6 worm cellular contexts compared by ENCODE assay signal in genomic region chrX:12913398-12914071, ce11.
TF ChIP-seq lines count a peak whose summit lies in the region.

No protein-coding gene starts in this region.

TF ChIP-seq in whole organism, L1 larva, 84 proteins besides CTCF, POLR2A, EP300 and RAD21:
- TF ChIP-seq nhr-19 (GFP tag; conservative IDR thresholded peaks at IDR 0.05; lab: Robert Waterston, UW), result peak; percentile 26
- no peak for TF ChIP-seq vab-15 (tag; optimal IDR thresholded peaks at IDR 0.05; lab: Kevin White, UChicago)
- peak; percentile 57 for TF ChIP-seq nhr-85 (tag; lab: Kevin White, UChicago)
- TF ChIP-seq efl-1 (optimal IDR thresholded peaks at IDR 0.05; lab: Kevin White, UChicago), result no peak
- TF ChIP-seq efl-1 (GFP tag; optimal IDR thresholded peaks at IDR 0.05 in 1 of 2; lab: Kevin White, UChicago), result peak in 1 of 2 experiments; percentile 53
- TF ChIP-seq ceh-88 (GFP tag; IDR thresholded peaks at IDR 0.05; lab: Robert Waterston, UW), result no peak
- no peak for TF ChIP-seq sptf-1 (tag; optimal IDR thresholded peaks at IDR 0.05; lab: Kevin White, UChicago)
- no peak for TF ChIP-seq C04F5.9 (tag; optimal IDR thresholded peaks at IDR 0.05; lab: Kevin White, UChicago)
- TF ChIP-seq dsc-1 (tag; optimal IDR thresholded peaks at IDR 0.05; lab: Kevin White, UChicago), result no peak
- TF ChIP-seq egl-13 (tag; optimal IDR thresholded peaks at IDR 0.05; lab: Kevin White, UChicago), result no peak

TF ChIP-seq in whole organism, L2 larva, 48 proteins besides CTCF, POLR2A, EP300 and RAD21:
- TF ChIP-seq nhr-21 (tag; optimal IDR thresholded peaks at IDR 0.05; lab: Kevin White, UChicago), result peak; percentile 35
- TF ChIP-seq nhr-129 (tag; optimal IDR thresholded peaks at IDR 0.05; lab: Kevin White, UChicago), result peak; percentile 6
- peak; percentile 80 for TF ChIP-seq sma-9 (GFP tag; optimal IDR thresholded peaks at IDR 0.05; lab: Kevin White, UChicago)
- TF ChIP-seq sma-9 (tag; optimal IDR thresholded peaks at IDR 0.05; lab: Kevin White, UChicago), result no peak
- TF ChIP-seq elt-1 (tag; optimal IDR thresholded peaks at IDR 0.05; lab: Kevin White, UChicago), result no peak

TF ChIP-seq in whole organism, L3 larva, 47 proteins besides CTCF, POLR2A, EP300 and RAD21 (continues in another document):
- TF ChIP-seq nhr-237 (tag; optimal IDR thresholded peaks at IDR 0.05; lab: Kevin White, UChicago), result no peak
- no peak for TF ChIP-seq elt-3 (tag; optimal IDR thresholded peaks at IDR 0.05; lab: Kevin White, UChicago)
- no peak for TF ChIP-seq mdl-1 (tag; optimal IDR thresholded peaks at IDR 0.05; lab: Kevin White, UChicago)
- TF ChIP-seq fos-1 (tag; optimal IDR thresholded peaks at IDR 0.05; lab: Kevin White, UChicago), result no peak
- TF ChIP-seq skn-1 (tag; optimal IDR thresholded peaks at IDR 0.05; lab: Kevin White, UChicago), result no peak
- TF ChIP-seq jun-1 (tag; optimal IDR thresholded peaks at IDR 0.05; lab: Kevin White, UChicago), result no peak
- no peak for TF ChIP-seq sea-2 (GFP tag; optimal IDR thresholded peaks at IDR 0.05; lab: Kevin White, UChicago)
- TF ChIP-seq nhr-28 (tag; optimal IDR thresholded peaks at IDR 0.05; lab: Kevin White, UChicago), result no peak
- no peak for TF ChIP-seq elt-1 (tag; optimal IDR thresholded peaks at IDR 0.05; lab: Kevin White, UChicago)
- TF ChIP-seq ZK546.5 (tag; optimal IDR thresholded peaks at IDR 0.05; lab: Kevin White, UChicago), result no peak
- TF ChIP-seq aly-2 (tag; optimal IDR thresholded peaks at IDR 0.05; lab: Kevin White, UChicago), result no peak
- TF ChIP-seq daf-12 (tag; optimal IDR thresholded peaks at IDR 0.05; lab: Kevin White, UChicago), result no peak
- TF ChIP-seq ztf-4 (tag; optimal IDR thresholded peaks at IDR 0.05; lab: Kevin White, UChicago), result no peak
- no peak for TF ChIP-seq hmg-11 (tag; optimal IDR thresholded peaks at IDR 0.05; lab: Kevin White, UChicago)
- TF ChIP-seq nhr-12 (tag; optimal IDR thresholded peaks at IDR 0.05; lab: Kevin White, UChicago), result no peak
- no peak for TF ChIP-seq elt-2 (tag; optimal IDR thresholded peaks at IDR 0.05; lab: Kevin White, UChicago)
- no peak for TF ChIP-seq fkh-10 (GFP tag; optimal IDR thresholded peaks at IDR 0.05; lab: Kevin White, UChicago)
- peak; percentile 67 for TF ChIP-seq pqm-1 (tag; optimal IDR thresholded peaks at IDR 0.05; lab: Kevin White, UChicago)
- TF ChIP-seq snpc-4 (tag; optimal IDR thresholded peaks at IDR 0.05; lab: Kevin White, UChicago), result no peak
- TF ChIP-seq nhr-43 (tag; optimal IDR thresholded peaks at IDR 0.05; lab: Kevin White, UChicago; ENCODE audit: poor library complexity, severe bottlenecking), result peak; percentile 47
- no peak for TF ChIP-seq nhr-23 (tag; optimal IDR thresholded peaks at IDR 0.05; lab: Kevin White, UChicago)

TF ChIP-seq in whole organism, L4 larva, 104 proteins besides CTCF, POLR2A, EP300 and RAD21:
- TF ChIP-seq egl-43 (GFP tag; IDR thresholded peaks at IDR 0.05; lab: Robert Waterston, UW) (0 out of 2 replicates have a peak, but pooled peaks have one; percentile 24), fos-1 (tag; optimal IDR thresholded peaks at IDR 0.05; lab: Kevin White, UChicago) (no peak), nhr-28 (tag; optimal IDR thresholded peaks at IDR 0.05; lab: Kevin White, UChicago) (peak; percentile 16), unc-62 (GFP tag; optimal IDR thresholded peaks at IDR 0.05 in 1 of 2; lab: Kevin White, UChicago) (peak in 1 of 2 experiments; percentile 35), unc-62 (tag; optimal IDR thresholded peaks at IDR 0.05; lab: Kevin White, UChicago) (no peak), daf-16 (GFP tag; optimal IDR thresholded peaks at IDR 0.05; lab: Kevin White, UChicago) (peak in 1 of 2 experiments; percentile 78), daf-16 (tag; optimal IDR thresholded peaks at IDR 0.05; lab: Kevin White, UChicago) (peak; percentile 70), hif-1 (tag; optimal IDR thresholded peaks at IDR 0.05; lab: Kevin White, UChicago) (no peak), dve-1 (tag; optimal IDR thresholded peaks at IDR 0.05; lab: Kevin White, UChicago; ENCODE audit: insufficient read depth) (peak; percentile 28), pha-4 (GFP tag; IDR thresholded peaks at IDR 0.05; lab: Robert Waterston, UW) (no peak), pha-4 (tag; optimal IDR thresholded peaks at IDR 0.05; lab: Kevin White, UChicago) (no peak), ztf-11 (tag; optimal IDR thresholded peaks at IDR 0.05; lab: Kevin White, UChicago) (no peak)

TF ChIP-seq in whole organism, early embryonic, 17 proteins besides CTCF, POLR2A, EP300 and RAD21:
- TF ChIP-seq F13C5.2 (tag; optimal IDR thresholded peaks at IDR 0.05; lab: Kevin White, UChicago) (no peak), B0310.2 (tag; optimal IDR thresholded peaks at IDR 0.05; lab: Kevin White, UChicago) (no peak), sea-1 (GFP tag; conservative IDR thresholded peaks at IDR 0.05; lab: Robert Waterston, UW) (0 out of 2 replicates have a peak, but pooled peaks have one; percentile 37)

TF ChIP-seq in whole organism, young adult, 124 proteins besides CTCF, POLR2A, EP300 and RAD21:
- TF ChIP-seq ceh-40 (GFP tag; IDR thresholded peaks at IDR 0.05; lab: Robert Waterston, UW), result no peak
- TF ChIP-seq zfh-2 (GFP tag; conservative IDR thresholded peaks at IDR 0.05; lab: Robert Waterston, UW), result 0 out of 2 replicates have a peak, but pooled peaks have one; percentile 43
- peak; percentile 37 for TF ChIP-seq chd-7 (tag; optimal IDR thresholded peaks at IDR 0.05; lab: Kevin White, UChicago)
